Fruit fly (Drosophila melanogaster) whole organism, prepupa: Measurements from ENCODE around the gene CG42673.

ENCODE experiments used
- Blimp-1 ChIP-seq: fragments of 200-800 bp; sonication (Bioruptor generic); optimal IDR thresholded peaks from 3 replicates; lab custom pipeline; 2017; ENCODE audit warnings: missing biosample characterization, missing genetic modification characterization, mild to moderate bottlenecking, moderate library complexity, missing genetic modification reagents
- CG10631 ChIP-seq: fragments of 200-800 bp; sonication (Bioruptor generic); optimal IDR thresholded peaks from 2 replicates; lab custom pipeline; 2016; ENCODE audit warnings: missing biosample characterization, missing genetic modification characterization
- CG10669 ChIP-seq: fragments of 200-800 bp; sonication (Bioruptor generic); optimal IDR thresholded peaks from 3 replicates; lab custom pipeline; 2018; ENCODE audit warnings: missing biosample characterization, mild to moderate bottlenecking, missing genetic modification characterization, moderate library complexity
- CG11762 ChIP-seq: fragments of 200-800 bp; sonication (Bioruptor generic); optimal IDR thresholded peaks from 3 replicates; lab custom pipeline; 2016; ENCODE audit warnings: missing biosample characterization, missing genetic modification characterization; ENCODE audit not compliant: insufficient read depth
- CG11902 ChIP-seq: fragments of 200-800 bp; sonication (Bioruptor generic); optimal IDR thresholded peaks from 3 replicates; lab custom pipeline; 2016; ENCODE audit warnings: missing biosample characterization, missing genetic modification characterization
- CG15336 ChIP-seq: fragments of 200-800 bp; sonication (Bioruptor generic); IDR thresholded peaks from 2 replicates; pipeline ENCODE4 v1.3.6; 2022; ENCODE audit warnings: missing biosample characterization, missing genetic modification characterization
- CG1621 ChIP-seq: fragments of 200-800 bp; sonication (Bioruptor generic); optimal IDR thresholded peaks from 3 replicates; lab custom pipeline; 2018; ENCODE audit warnings: missing biosample characterization, mild to moderate bottlenecking, missing genetic modification characterization
- CG3032 ChIP-seq: fragments of 200-800 bp; optimal IDR thresholded peaks from 2 replicates; lab custom pipeline; 2019; ENCODE audit warnings: missing biosample characterization, mild to moderate bottlenecking, missing genetic modification characterization, moderate library complexity
- CG31627 ChIP-seq: fragments of 200-800 bp; sonication (Bioruptor generic); optimal IDR thresholded peaks from 3 replicates; lab custom pipeline; 2016; ENCODE audit warnings: missing biosample characterization, missing genetic modification characterization
- CG32006 ChIP-seq: fragments of 200-800 bp; sonication (Bioruptor generic); optimal IDR thresholded peaks from 3 replicates; lab custom pipeline; 2017; ENCODE audit warnings: missing biosample characterization, mild to moderate bottlenecking, missing genetic modification characterization
- CG34406 ChIP-seq: fragments of 200-800 bp; sonication (Bioruptor generic); optimal IDR thresholded peaks from 3 replicates; lab custom pipeline; 2016; ENCODE audit warnings: missing biosample characterization, missing genetic modification characterization
- CG6163 ChIP-seq: fragments of 200-800 bp; sonication (Bioruptor generic); IDR thresholded peaks from 3 replicates; pipeline ENCODE4 v1.3.6; 2022; ENCODE audit warnings: missing biosample characterization, missing genetic modification characterization
- CG6276 ChIP-seq: fragments of 200-800 bp; sonication (Bioruptor generic); optimal IDR thresholded peaks from 2 replicates; lab custom pipeline; 2017; ENCODE audit warnings: missing biosample characterization, mild to moderate bottlenecking, missing genetic modification characterization
- CG6792 ChIP-seq: fragments of 200-800 bp; sonication (Bioruptor generic); optimal IDR thresholded peaks from 3 replicates; lab custom pipeline; 2016; ENCODE audit warnings: missing biosample characterization, missing genetic modification characterization
- CG6808 ChIP-seq: fragments of 200-800 bp; sonication (Bioruptor generic); optimal IDR thresholded peaks from 3 replicates; lab custom pipeline; 2017; ENCODE audit warnings: missing biosample characterization, missing genetic modification characterization, mild to moderate bottlenecking, moderate library complexity, missing genetic modification reagents
- CG7368 ChIP-seq: fragments of 200-800 bp; sonication (Bioruptor generic); optimal IDR thresholded peaks from 3 replicates; lab custom pipeline; 2016; ENCODE audit warnings: missing biosample characterization, missing genetic modification characterization
- CG8119 ChIP-seq: fragments of 200-800 bp; sonication (Bioruptor generic); IDR thresholded peaks from 3 replicates; pipeline ENCODE4 v1.3.6; 2022; ENCODE audit warnings: missing biosample characterization, missing genetic modification characterization
- CG8319 ChIP-seq: fragments of 200-800 bp; sonication (Bioruptor generic); optimal IDR thresholded peaks from 3 replicates; lab custom pipeline; 2016; ENCODE audit warnings: missing biosample characterization, missing genetic modification characterization
- CG8632 ChIP-seq: fragments of 200-800 bp; sonication (Bioruptor generic); optimal IDR thresholded peaks from 3 replicates; lab custom pipeline; 2016; ENCODE audit warnings: missing biosample characterization, missing genetic modification characterization
- CG9139 ChIP-seq: fragments of 200-800 bp; sonication (Bioruptor generic); optimal IDR thresholded peaks from 3 replicates; lab custom pipeline; 2017; ENCODE audit warnings: missing biosample characterization, mild to moderate bottlenecking, missing genetic modification characterization
- Eip75B ChIP-seq: fragments of 200-800 bp; sonication (Bioruptor generic); optimal IDR thresholded peaks from 3 replicates; lab custom pipeline; 2016; ENCODE audit warnings: missing biosample characterization, missing genetic modification characterization
- Eip78C ChIP-seq: fragments of 200-800 bp; sonication (Bioruptor generic); peaks from one replicate; lab custom pipeline; 2016; ENCODE audit warnings: missing biosample characterization, missing genetic modification characterization
- Eip93F ChIP-seq: fragments of 200-800 bp; sonication (Bioruptor generic); optimal IDR thresholded peaks from 2 replicates; lab custom pipeline; 2016; ENCODE audit warnings: missing biosample characterization, mild to moderate bottlenecking, missing genetic modification characterization
- Ets21C ChIP-seq: fragments of 200-800 bp; sonication (Bioruptor generic); optimal IDR thresholded peaks from 3 replicates; lab custom pipeline; 2016; ENCODE audit warnings: missing biosample characterization, missing genetic modification characterization
- Ets96B ChIP-seq: fragments of 200-800 bp; optimal IDR thresholded peaks from 2 replicates; lab custom pipeline; 2019; ENCODE audit warnings: missing biosample characterization, mild to moderate bottlenecking, missing genetic modification characterization, moderate library complexity
- Gug ChIP-seq: fragments of 200-800 bp; sonication (Bioruptor generic); IDR thresholded peaks from 2 replicates; pipeline ENCODE4 v1.3.6; 2022; ENCODE audit warnings: missing biosample characterization, missing genetic modification characterization
- Hr38 ChIP-seq: sonication (Bioruptor generic); optimal IDR thresholded peaks from 2 replicates; lab custom pipeline; 2016; ENCODE audit warnings: missing biosample characterization, missing genetic modification characterization
- Hr39 ChIP-seq: fragments of 200-800 bp; sonication (Bioruptor generic); optimal IDR thresholded peaks from 2 replicates; lab custom pipeline; 2016; ENCODE audit warnings: missing biosample characterization, missing genetic modification characterization
- Hr4 ChIP-seq: fragments of 200-800 bp; sonication (Bioruptor generic); optimal IDR thresholded peaks from 3 replicates; lab custom pipeline; 2016; ENCODE audit warnings: missing biosample characterization, missing genetic modification characterization
- Lpt ChIP-seq: fragments of 200-800 bp; sonication (Bioruptor generic); optimal IDR thresholded peaks from 3 replicates; lab custom pipeline; 2016; ENCODE audit warnings: missing biosample characterization, missing genetic modification characterization
- Met ChIP-seq: fragments of 200-800 bp; sonication (Bioruptor generic); optimal IDR thresholded peaks from 3 replicates; lab custom pipeline; 2016; ENCODE audit warnings: missing biosample characterization, missing genetic modification characterization
- Sox102F ChIP-seq: fragments of 200-800 bp; sonication (Bioruptor generic); optimal IDR thresholded peaks from 2 replicates; lab custom pipeline; 2016; ENCODE audit warnings: missing biosample characterization, mild to moderate bottlenecking, missing genetic modification characterization
- Sox15 ChIP-seq: fragments of 200-800 bp; sonication (Bioruptor generic); optimal IDR thresholded peaks from 3 replicates; lab custom pipeline; 2016; ENCODE audit warnings: missing biosample characterization, missing genetic modification characterization
- achi ChIP-seq: fragments of 200-800 bp; sonication (Bioruptor generic); optimal IDR thresholded peaks from 3 replicates; lab custom pipeline; 2016; ENCODE audit warnings: missing biosample characterization, missing genetic modification characterization
- acj6 ChIP-seq: fragments of 200-800 bp; sonication (Bioruptor generic); optimal IDR thresholded peaks from 3 replicates; lab custom pipeline; 2016; ENCODE audit warnings: missing biosample characterization, missing genetic modification characterization
- cyc ChIP-seq: fragments of 200-800 bp; sonication (Bioruptor generic); optimal IDR thresholded peaks from 3 replicates; lab custom pipeline; 2016; ENCODE audit warnings: missing biosample characterization, missing genetic modification characterization
- dac ChIP-seq: fragments of 200-800 bp; sonication (Bioruptor generic); optimal IDR thresholded peaks from 2 replicates; lab custom pipeline; 2017; ENCODE audit warnings: missing biosample characterization, mild to moderate bottlenecking, missing genetic modification characterization
- dsx ChIP-seq: fragments of 200-800 bp; optimal IDR thresholded peaks from 3 replicates; lab custom pipeline; 2019; ENCODE audit warnings: missing biosample characterization, mild to moderate bottlenecking, missing genetic modification characterization, moderate library complexity; ENCODE audit not compliant: poor library complexity, severe bottlenecking
- eg ChIP-seq: fragments of 200-800 bp; sonication (Bioruptor generic); IDR thresholded peaks from 3 replicates; pipeline ENCODE4 v1.3.6; 2022; ENCODE audit warnings: missing biosample characterization, missing genetic modification characterization
- esn ChIP-seq: fragments of 200-800 bp; sonication (Bioruptor generic); optimal IDR thresholded peaks from 2 replicates; lab custom pipeline; 2016; ENCODE audit warnings: missing biosample characterization, mild to moderate bottlenecking, missing genetic modification characterization, moderate library complexity
- fd85E ChIP-seq: fragments of 200-800 bp; sonication (Bioruptor generic); optimal IDR thresholded peaks from 3 replicates; lab custom pipeline; 2016; ENCODE audit warnings: missing biosample characterization, missing genetic modification characterization
- fkh ChIP-seq: fragments of 200-800 bp; sonication (Bioruptor generic); optimal IDR thresholded peaks from 3 replicates; lab custom pipeline; 2017; ENCODE audit warnings: missing biosample characterization, mild to moderate bottlenecking, missing genetic modification characterization, moderate library complexity
- lz ChIP-seq: fragments of 200-800 bp; sonication (Bioruptor generic); optimal IDR thresholded peaks from 3 replicates; lab custom pipeline; 2016; ENCODE audit warnings: missing biosample characterization, missing genetic modification characterization
- net ChIP-seq: fragments of 200-800 bp; sonication (Bioruptor generic); optimal IDR thresholded peaks from 3 replicates; lab custom pipeline; 2016; ENCODE audit warnings: missing biosample characterization, missing genetic modification characterization
- pdm3 ChIP-seq: fragments of 200-800 bp; sonication (Bioruptor generic); optimal IDR thresholded peaks from 3 replicates; lab custom pipeline; 2016; ENCODE audit warnings: missing biosample characterization, missing genetic modification characterization
- salr ChIP-seq, 2 experiments: fragments of 200-800 bp; sonication (Bioruptor generic); optimal IDR thresholded peaks; 3 replicates each; lab custom pipeline; 2016 to 2018; ENCODE audit warnings: missing biosample characterization in 2 of 2, missing genetic modification characterization in 2 of 2, mild to moderate bottlenecking in 1 of 2
- ss ChIP-seq, 2 experiments: fragments of 200-800 bp; sonication (Bioruptor generic); optimal IDR thresholded peaks; 2 replicates in 1 of 2; 3 replicates in 1 of 2; lab custom pipeline; 2017 to 2018; ENCODE audit warnings: mild to moderate bottlenecking in 2 of 2, missing biosample characterization in 2 of 2, missing genetic modification characterization in 2 of 2, moderate library complexity in 1 of 2
- svp ChIP-seq: fragments of 200-800 bp; sonication (Bioruptor generic); peaks from one replicate; lab custom pipeline; 2016; ENCODE audit warnings: missing biosample characterization, missing genetic modification characterization
- topi ChIP-seq: fragments of 200-800 bp; sonication (Bioruptor generic); optimal IDR thresholded peaks from 3 replicates; lab custom pipeline; 2016; ENCODE audit warnings: missing biosample characterization, missing genetic modification characterization

Gene CG42673

dm6 chr3L:9508653-9509036 lies 38.4 kb upstream of the CG42673 start:
- TF ChIP-seq Met (GFP tag; lab: Kevin White, UChicago) (peak; percentile 63), net (GFP tag; lab: Kevin White, UChicago) (peak; percentile 16), Gug (GFP tag; lab: Robert Waterston, UW) (no peak), CG8319 (GFP tag; lab: Kevin White, UChicago) (no peak), CG1621 (tag; lab: Kevin White, UChicago) (no peak), fkh (no peak), achi (peak; percentile 42), CG32006 (GFP tag; lab: Kevin White, UChicago) (peak; percentile 58), CG3032 (tag; lab: Kevin White, UChicago) (peak; percentile 36), CG11762 (GFP tag; lab: Kevin White, UChicago) (no peak), esn (GFP tag; lab: Kevin White, UChicago) (peak; percentile 79), CG15336 (GFP tag; lab: Robert Waterston, UW) (peak; percentile 44; the same call in 1 of the 2 replicates), Ets96B (tag; lab: Kevin White, UChicago) (peak; percentile 52), dsx (no peak), ss (GFP tag; optimal IDR thresholded peaks at IDR 0.05; lab: Kevin White, UChicago) (peak in 1 of 2 experiments; percentile 7), Ets21C (GFP tag; lab: Kevin White, UChicago) (no peak), Sox15 (GFP tag; lab: Kevin White, UChicago) (peak; percentile 9), Blimp-1 (no peak), CG8632 (GFP tag; lab: Kevin White, UChicago) (peak; percentile 37), CG6792 (peak; percentile 31), dac (GFP tag; lab: Kevin White, UChicago) (no peak), CG8119 (peak; percentile 35; the same call in 1 of the 3 replicates), Eip75B (peak; percentile 28), CG6808 (GFP tag; lab: Kevin White, UChicago) (no peak), Eip78C (GFP tag; lab: Kevin White, UChicago) (peak; percentile 81), lz (peak; percentile 66), CG6163 (GFP tag; lab: Robert Waterston, UW) (no peak), Sox102F (peak; percentile 54), CG10631 (peak; percentile 20), cyc (no peak), acj6 (GFP tag; lab: Kevin White, UChicago) (peak; percentile 24), CG34406 (GFP tag; lab: Kevin White, UChicago) (peak; percentile 65), svp (peak; percentile 77), Hr4 (GFP tag; lab: Kevin White, UChicago) (peak; percentile 51), CG7368 (GFP tag; lab: Kevin White, UChicago) (no peak), CG9139 (GFP tag; lab: Kevin White, UChicago) (no peak), Lpt (GFP tag; lab: Kevin White, UChicago) (no peak)

dm6 chr3L:9509037-9509830 lies 37.8 kb upstream of the CG42673 start, which contains the start of gene CG3408:
TSS of gene CG3408 (minus strand) at chr3L:9509583.
- TF ChIP-seq CG6163 (GFP tag; lab: Robert Waterston, UW) (peak; percentile 59; the same call in 2 of the 3 replicates), Sox102F (no peak), Hr38 (GFP tag; lab: Kevin White, UChicago) (no peak), CG34406 (GFP tag; lab: Kevin White, UChicago) (no peak), Eip78C (GFP tag; lab: Kevin White, UChicago) (peak; percentile 79), CG3032 (tag; lab: Kevin White, UChicago) (no peak), fd85E (GFP tag; lab: Kevin White, UChicago) (no peak), CG11902 (GFP tag; lab: Kevin White, UChicago) (no peak), CG31627 (GFP tag; lab: Kevin White, UChicago) (no peak), svp (no peak), salr (GFP tag; optimal IDR thresholded peaks at IDR 0.05; lab: Kevin White, UChicago) (no peak), eg (no peak), pdm3 (GFP tag; lab: Kevin White, UChicago) (no peak), CG15336 (GFP tag; lab: Robert Waterston, UW) (no peak), Hr39 (no peak), CG10669 (GFP tag; lab: Kevin White, UChicago) (no peak), topi (peak; percentile 23), CG6808 (GFP tag; lab: Kevin White, UChicago) (peak; percentile 31), dsx (peak; percentile 12), CG32006 (GFP tag; lab: Kevin White, UChicago) (no peak), CG6276 (GFP tag; lab: Kevin White, UChicago) (peak; percentile 26), Gug (GFP tag; lab: Robert Waterston, UW) (no peak), Eip93F (no peak)
